Fruit fly (Drosophila melanogaster) whole organism, prepupa: ENCODE measurements around the gene CG14434.
A peak's percentile ranks its signal among the peaks of the same experiment; 100 is the strongest.

ENCODE experiments used
- Blimp-1 ChIP-seq: fragments of 200-800 bp; sonication (Bioruptor generic); optimal IDR thresholded peaks from 3 replicates; lab custom pipeline; 2017; ENCODE audit warnings: missing biosample characterization, missing genetic modification characterization, mild to moderate bottlenecking, moderate library complexity, missing genetic modification reagents
- CG10631 ChIP-seq: fragments of 200-800 bp; sonication (Bioruptor generic); optimal IDR thresholded peaks from 2 replicates; lab custom pipeline; 2016; ENCODE audit warnings: missing biosample characterization, missing genetic modification characterization
- CG10669 ChIP-seq: fragments of 200-800 bp; sonication (Bioruptor generic); optimal IDR thresholded peaks from 3 replicates; lab custom pipeline; 2018; ENCODE audit warnings: missing biosample characterization, mild to moderate bottlenecking, missing genetic modification characterization, moderate library complexity
- CG11294 ChIP-seq: fragments of 200-800 bp; sonication (Bioruptor generic); IDR thresholded peaks from 2 replicates; pipeline ENCODE4 v1.3.6; 2022; ENCODE audit warnings: missing biosample characterization, missing genetic modification characterization
- CG11762 ChIP-seq: fragments of 200-800 bp; sonication (Bioruptor generic); optimal IDR thresholded peaks from 3 replicates; lab custom pipeline; 2016; ENCODE audit warnings: missing biosample characterization, missing genetic modification characterization; ENCODE audit not compliant: insufficient read depth
- CG11902 ChIP-seq: fragments of 200-800 bp; sonication (Bioruptor generic); optimal IDR thresholded peaks from 3 replicates; lab custom pipeline; 2016; ENCODE audit warnings: missing biosample characterization, missing genetic modification characterization
- CG15336 ChIP-seq: fragments of 200-800 bp; sonication (Bioruptor generic); IDR thresholded peaks from 2 replicates; pipeline ENCODE4 v1.3.6; 2022; ENCODE audit warnings: missing biosample characterization, missing genetic modification characterization
- CG1621 ChIP-seq: fragments of 200-800 bp; sonication (Bioruptor generic); optimal IDR thresholded peaks from 3 replicates; lab custom pipeline; 2018; ENCODE audit warnings: missing biosample characterization, mild to moderate bottlenecking, missing genetic modification characterization
- CG16779 ChIP-seq: fragments of 200-800 bp; sonication (Bioruptor generic); optimal IDR thresholded peaks from 3 replicates; lab custom pipeline; 2017; ENCODE audit warnings: missing biosample characterization, mild to moderate bottlenecking, missing genetic modification characterization
- CG3032 ChIP-seq: fragments of 200-800 bp; optimal IDR thresholded peaks from 2 replicates; lab custom pipeline; 2019; ENCODE audit warnings: missing biosample characterization, mild to moderate bottlenecking, missing genetic modification characterization, moderate library complexity
- CG31627 ChIP-seq: fragments of 200-800 bp; sonication (Bioruptor generic); optimal IDR thresholded peaks from 3 replicates; lab custom pipeline; 2016; ENCODE audit warnings: missing biosample characterization, missing genetic modification characterization
- CG32006 ChIP-seq: fragments of 200-800 bp; sonication (Bioruptor generic); optimal IDR thresholded peaks from 3 replicates; lab custom pipeline; 2017; ENCODE audit warnings: missing biosample characterization, mild to moderate bottlenecking, missing genetic modification characterization
- CG34406 ChIP-seq: fragments of 200-800 bp; sonication (Bioruptor generic); optimal IDR thresholded peaks from 3 replicates; lab custom pipeline; 2016; ENCODE audit warnings: missing biosample characterization, missing genetic modification characterization
- CG3919 ChIP-seq: fragments of 200-800 bp; sonication (Bioruptor generic); optimal IDR thresholded peaks from 3 replicates; lab custom pipeline; 2016; ENCODE audit warnings: missing biosample characterization, missing genetic modification characterization
- CG4318 ChIP-seq: fragments of 200-800 bp; sonication (Bioruptor generic); optimal IDR thresholded peaks from 3 replicates; lab custom pipeline; 2017; ENCODE audit warnings: missing biosample characterization, mild to moderate bottlenecking, missing genetic modification characterization
- CG6163 ChIP-seq: fragments of 200-800 bp; sonication (Bioruptor generic); IDR thresholded peaks from 3 replicates; pipeline ENCODE4 v1.3.6; 2022; ENCODE audit warnings: missing biosample characterization, missing genetic modification characterization
- CG6276 ChIP-seq: fragments of 200-800 bp; sonication (Bioruptor generic); optimal IDR thresholded peaks from 2 replicates; lab custom pipeline; 2017; ENCODE audit warnings: missing biosample characterization, mild to moderate bottlenecking, missing genetic modification characterization
- CG6792 ChIP-seq: fragments of 200-800 bp; sonication (Bioruptor generic); optimal IDR thresholded peaks from 3 replicates; lab custom pipeline; 2016; ENCODE audit warnings: missing biosample characterization, missing genetic modification characterization
- CG6808 ChIP-seq: fragments of 200-800 bp; sonication (Bioruptor generic); optimal IDR thresholded peaks from 3 replicates; lab custom pipeline; 2017; ENCODE audit warnings: missing biosample characterization, missing genetic modification characterization, mild to moderate bottlenecking, moderate library complexity, missing genetic modification reagents
- CG6854 ChIP-seq: fragments of 200-800 bp; sonication (Bioruptor generic); optimal IDR thresholded peaks from 2 replicates; lab custom pipeline; 2017; ENCODE audit warnings: missing biosample characterization, mild to moderate bottlenecking, missing genetic modification characterization
- CG7368 ChIP-seq: fragments of 200-800 bp; sonication (Bioruptor generic); optimal IDR thresholded peaks from 3 replicates; lab custom pipeline; 2016; ENCODE audit warnings: missing biosample characterization, missing genetic modification characterization
- CG8119 ChIP-seq: fragments of 200-800 bp; sonication (Bioruptor generic); IDR thresholded peaks from 3 replicates; pipeline ENCODE4 v1.3.6; 2022; ENCODE audit warnings: missing biosample characterization, missing genetic modification characterization
- CG8319 ChIP-seq: fragments of 200-800 bp; sonication (Bioruptor generic); optimal IDR thresholded peaks from 3 replicates; lab custom pipeline; 2016; ENCODE audit warnings: missing biosample characterization, missing genetic modification characterization
- CG8632 ChIP-seq: fragments of 200-800 bp; sonication (Bioruptor generic); optimal IDR thresholded peaks from 3 replicates; lab custom pipeline; 2016; ENCODE audit warnings: missing biosample characterization, missing genetic modification characterization
- CG9139 ChIP-seq: fragments of 200-800 bp; sonication (Bioruptor generic); optimal IDR thresholded peaks from 3 replicates; lab custom pipeline; 2017; ENCODE audit warnings: missing biosample characterization, mild to moderate bottlenecking, missing genetic modification characterization
- Eip75B ChIP-seq: fragments of 200-800 bp; sonication (Bioruptor generic); optimal IDR thresholded peaks from 3 replicates; lab custom pipeline; 2016; ENCODE audit warnings: missing biosample characterization, missing genetic modification characterization
- Eip78C ChIP-seq: fragments of 200-800 bp; sonication (Bioruptor generic); peaks from one replicate; lab custom pipeline; 2016; ENCODE audit warnings: missing biosample characterization, missing genetic modification characterization
- Eip93F ChIP-seq: fragments of 200-800 bp; sonication (Bioruptor generic); optimal IDR thresholded peaks from 2 replicates; lab custom pipeline; 2016; ENCODE audit warnings: missing biosample characterization, mild to moderate bottlenecking, missing genetic modification characterization
- Ets21C ChIP-seq: fragments of 200-800 bp; sonication (Bioruptor generic); optimal IDR thresholded peaks from 3 replicates; lab custom pipeline; 2016; ENCODE audit warnings: missing biosample characterization, missing genetic modification characterization
- Gug ChIP-seq: fragments of 200-800 bp; sonication (Bioruptor generic); IDR thresholded peaks from 2 replicates; pipeline ENCODE4 v1.3.6; 2022; ENCODE audit warnings: missing biosample characterization, missing genetic modification characterization
- Hr39 ChIP-seq: fragments of 200-800 bp; sonication (Bioruptor generic); optimal IDR thresholded peaks from 2 replicates; lab custom pipeline; 2016; ENCODE audit warnings: missing biosample characterization, missing genetic modification characterization
- Hr4 ChIP-seq: fragments of 200-800 bp; sonication (Bioruptor generic); optimal IDR thresholded peaks from 3 replicates; lab custom pipeline; 2016; ENCODE audit warnings: missing biosample characterization, missing genetic modification characterization
- Lpt ChIP-seq: fragments of 200-800 bp; sonication (Bioruptor generic); optimal IDR thresholded peaks from 3 replicates; lab custom pipeline; 2016; ENCODE audit warnings: missing biosample characterization, missing genetic modification characterization
- Met ChIP-seq: fragments of 200-800 bp; sonication (Bioruptor generic); optimal IDR thresholded peaks from 3 replicates; lab custom pipeline; 2016; ENCODE audit warnings: missing biosample characterization, missing genetic modification characterization
- OdsH ChIP-seq: fragments of 200-800 bp; sonication (Bioruptor generic); optimal IDR thresholded peaks from 3 replicates; lab custom pipeline; 2016; ENCODE audit warnings: missing biosample characterization, missing genetic modification characterization
- Smox ChIP-seq: fragments of 200-800 bp; sonication (Bioruptor generic); optimal IDR thresholded peaks from 3 replicates; lab custom pipeline; 2016; ENCODE audit warnings: missing biosample characterization, missing genetic modification characterization
- Sox102F ChIP-seq: fragments of 200-800 bp; sonication (Bioruptor generic); optimal IDR thresholded peaks from 2 replicates; lab custom pipeline; 2016; ENCODE audit warnings: missing biosample characterization, mild to moderate bottlenecking, missing genetic modification characterization
- Sox14 ChIP-seq: fragments of 200-800 bp; sonication (Bioruptor generic); optimal IDR thresholded peaks from 3 replicates; lab custom pipeline; 2016; ENCODE audit warnings: missing biosample characterization, missing genetic modification characterization
- achi ChIP-seq: fragments of 200-800 bp; sonication (Bioruptor generic); optimal IDR thresholded peaks from 3 replicates; lab custom pipeline; 2016; ENCODE audit warnings: missing biosample characterization, missing genetic modification characterization
- acj6 ChIP-seq: fragments of 200-800 bp; sonication (Bioruptor generic); optimal IDR thresholded peaks from 3 replicates; lab custom pipeline; 2016; ENCODE audit warnings: missing biosample characterization, missing genetic modification characterization
- dac ChIP-seq: fragments of 200-800 bp; sonication (Bioruptor generic); optimal IDR thresholded peaks from 2 replicates; lab custom pipeline; 2017; ENCODE audit warnings: missing biosample characterization, mild to moderate bottlenecking, missing genetic modification characterization
- eg ChIP-seq: fragments of 200-800 bp; sonication (Bioruptor generic); IDR thresholded peaks from 3 replicates; pipeline ENCODE4 v1.3.6; 2022; ENCODE audit warnings: missing biosample characterization, missing genetic modification characterization
- esn ChIP-seq: fragments of 200-800 bp; sonication (Bioruptor generic); optimal IDR thresholded peaks from 2 replicates; lab custom pipeline; 2016; ENCODE audit warnings: missing biosample characterization, mild to moderate bottlenecking, missing genetic modification characterization, moderate library complexity
- fd59A ChIP-seq: fragments of 200-800 bp; sonication (Bioruptor generic); optimal IDR thresholded peaks from 2 replicates; lab custom pipeline; 2017; ENCODE audit warnings: missing biosample characterization, mild to moderate bottlenecking, missing genetic modification characterization, missing genetic modification reagents
- fkh ChIP-seq: fragments of 200-800 bp; sonication (Bioruptor generic); optimal IDR thresholded peaks from 3 replicates; lab custom pipeline; 2017; ENCODE audit warnings: missing biosample characterization, mild to moderate bottlenecking, missing genetic modification characterization, moderate library complexity
- pdm3 ChIP-seq: fragments of 200-800 bp; sonication (Bioruptor generic); optimal IDR thresholded peaks from 3 replicates; lab custom pipeline; 2016; ENCODE audit warnings: missing biosample characterization, missing genetic modification characterization
- ss ChIP-seq, 2 experiments: fragments of 200-800 bp; sonication (Bioruptor generic); optimal IDR thresholded peaks; 2 replicates in 1 of 2; 3 replicates in 1 of 2; lab custom pipeline; 2017 to 2018; ENCODE audit warnings: mild to moderate bottlenecking in 2 of 2, missing biosample characterization in 2 of 2, missing genetic modification characterization in 2 of 2, moderate library complexity in 1 of 2
- svp ChIP-seq: fragments of 200-800 bp; sonication (Bioruptor generic); peaks from one replicate; lab custom pipeline; 2016; ENCODE audit warnings: missing biosample characterization, missing genetic modification characterization
- topi ChIP-seq: fragments of 200-800 bp; sonication (Bioruptor generic); optimal IDR thresholded peaks from 3 replicates; lab custom pipeline; 2016; ENCODE audit warnings: missing biosample characterization, missing genetic modification characterization
- vri ChIP-seq: fragments of 200-800 bp; sonication (Bioruptor generic); optimal IDR thresholded peaks from 3 replicates; lab custom pipeline; 2016; ENCODE audit warnings: missing biosample characterization, mild to moderate bottlenecking, missing genetic modification characterization

The CG14434 gene

dm6 chrX:6867175-6868023 is at the start of gene CG14434:
TSS of gene CG14434 (minus strand) at chrX:6867194.
- peak; percentile 82 for TF ChIP-seq Hr4 (GFP tag; lab: Kevin White, UChicago)
- peak; percentile 82 for TF ChIP-seq topi (GFP tag; lab: Kevin White, UChicago)
- TF ChIP-seq CG11902 (GFP tag; lab: Kevin White, UChicago), result peak; percentile 65
- peak; percentile 11 to 66 for TF ChIP-seq ss (GFP tag; optimal IDR thresholded peaks at IDR 0.05; lab: Kevin White, UChicago)
- peak; percentile 49 for TF ChIP-seq CG15336 (GFP tag; lab: Robert Waterston, UW)
- peak; percentile 67 for TF ChIP-seq Hr39 (GFP tag; lab: Kevin White, UChicago)
- peak; percentile 67 for TF ChIP-seq CG11762 (GFP tag; lab: Kevin White, UChicago)
- peak; percentile 45 for TF ChIP-seq CG16779 (tag; lab: Kevin White, UChicago)
- peak; percentile 74 for TF ChIP-seq fd59A (GFP tag; lab: Kevin White, UChicago)
- no peak for TF ChIP-seq CG1621
- peak; percentile 73 for TF ChIP-seq CG34406 (GFP tag; lab: Kevin White, UChicago)
- peak; percentile 83 for TF ChIP-seq Met (GFP tag; lab: Kevin White, UChicago)
- TF ChIP-seq CG10669 (GFP tag; lab: Kevin White, UChicago), result peak; percentile 75
- TF ChIP-seq vri (GFP tag; lab: Kevin White, UChicago), result no peak
- TF ChIP-seq Blimp-1 (GFP tag; lab: Kevin White, UChicago), result peak; percentile 59
- TF ChIP-seq CG8119, result peak; percentile 55; the same call in 2 of the 3 replicates
- peak; percentile 78 for TF ChIP-seq achi (GFP tag; lab: Kevin White, UChicago)
- peak; percentile 45 for TF ChIP-seq dac (GFP tag; lab: Kevin White, UChicago)
- peak; percentile 6; the same call in 1 of the 2 replicates for TF ChIP-seq CG11294
- peak; percentile 37 for TF ChIP-seq CG9139 (GFP tag; lab: Kevin White, UChicago)
- peak; percentile 74 for TF ChIP-seq CG3919 (GFP tag; lab: Kevin White, UChicago)
- TF ChIP-seq CG32006 (GFP tag; lab: Kevin White, UChicago), result peak; percentile 94
- TF ChIP-seq Eip78C (GFP tag; lab: Kevin White, UChicago), result peak; percentile 95
- peak; percentile 49 for TF ChIP-seq Ets21C (GFP tag; lab: Kevin White, UChicago)
- peak; percentile 78 for TF ChIP-seq Sox102F (GFP tag; lab: Kevin White, UChicago)
- TF ChIP-seq CG6808 (GFP tag; lab: Kevin White, UChicago), result peak; percentile 88
- TF ChIP-seq Lpt (GFP tag; lab: Kevin White, UChicago), result peak; percentile 46
- TF ChIP-seq acj6 (GFP tag; lab: Kevin White, UChicago), result peak; percentile 73
- TF ChIP-seq CG7368 (GFP tag; lab: Kevin White, UChicago), result peak; percentile 41
- TF ChIP-seq CG31627 (GFP tag; lab: Kevin White, UChicago), result peak; percentile 62
- peak; percentile 75 for TF ChIP-seq Eip75B
- TF ChIP-seq CG4318 (GFP tag; lab: Kevin White, UChicago), result peak; percentile 90
- peak; percentile 77 for TF ChIP-seq Smox
- peak; percentile 68 for TF ChIP-seq CG6792 (GFP tag; lab: Kevin White, UChicago)
- TF ChIP-seq CG6276 (GFP tag; lab: Kevin White, UChicago), result peak; percentile 88
- no peak for TF ChIP-seq Eip93F (GFP tag; lab: Kevin White, UChicago)
- TF ChIP-seq svp (GFP tag; lab: Kevin White, UChicago), result peak; percentile 87
- peak; percentile 83 for TF ChIP-seq CG8632 (GFP tag; lab: Kevin White, UChicago)
- peak; percentile 33 for TF ChIP-seq Gug
- peak; percentile 87 for TF ChIP-seq esn (GFP tag; lab: Kevin White, UChicago)
- TF ChIP-seq CG3032 (tag; lab: Kevin White, UChicago), result peak; percentile 75
- peak; percentile 77 for TF ChIP-seq pdm3 (GFP tag; lab: Kevin White, UChicago)
- no peak; the same call in 2 of the 3 replicates for TF ChIP-seq CG6163 (GFP tag; lab: Robert Waterston, UW)
- TF ChIP-seq CG8319, result peak; percentile 56
- no peak for TF ChIP-seq CG6854 (GFP tag; lab: Kevin White, UChicago)
- peak; percentile 78 for TF ChIP-seq CG10631 (GFP tag; lab: Kevin White, UChicago)
- peak; percentile 81 for TF ChIP-seq OdsH (GFP tag; lab: Kevin White, UChicago)
- TF ChIP-seq eg (GFP tag; lab: Robert Waterston, UW), result peak; percentile 27; the same call in 1 of the 3 replicates
- peak; percentile 5 for TF ChIP-seq fkh (GFP tag; lab: Kevin White, UChicago)
- peak; percentile 79 for TF ChIP-seq Sox14 (GFP tag; lab: Kevin White, UChicago)
